Worm (Caenorhabditis elegans): ENCODE measurements around the gene lron-1.

Gene lron-1

ce11 chrX:14621207-14621606, 48.7 kb downstream of the lron-1 start:
- TF ChIP-seq sem-2 (GFP tag; optimal IDR thresholded peaks at IDR 0.05), result no peak
- TF ChIP-seq nhr-76 (tag; optimal IDR thresholded peaks at IDR 0.05), result no peak
